Fruit fly (Drosophila melanogaster) whole organism, embryonic: Measurements from ENCODE around the gene Vajk1.

Experiments used
- CG13123 ChIP-seq: fragments of 200-800 bp; sonication (Bioruptor generic); optimal IDR thresholded peaks from 2 replicates; lab custom pipeline; 2016; ENCODE audit warnings: missing biosample characterization, missing genetic modification characterization
- CG5245 ChIP-seq: fragments of 200-800 bp; sonication (Bioruptor generic); optimal IDR thresholded peaks from 3 replicates; lab custom pipeline; 2016; ENCODE audit warnings: missing biosample characterization, missing genetic modification characterization
- CG7987 ChIP-seq: fragments of 200-800 bp; sonication (Bioruptor generic); optimal IDR thresholded peaks from 2 replicates; lab custom pipeline; 2018; ENCODE audit warnings: missing biosample characterization, mild to moderate bottlenecking, missing genetic modification characterization, moderate library complexity
- CG8924 ChIP-seq: fragments of 200-800 bp; optimal IDR thresholded peaks from 3 replicates; lab custom pipeline; 2019; ENCODE audit warnings: missing biosample characterization, mild to moderate bottlenecking, missing genetic modification characterization, moderate library complexity
- CG9437 ChIP-seq: fragments of 200-800 bp; sonication (Bioruptor generic); optimal IDR thresholded peaks from 2 replicates; lab custom pipeline; 2018; ENCODE audit warnings: missing biosample characterization, mild to moderate bottlenecking, missing genetic modification characterization
- Fer1 ChIP-seq: fragments of 200-800 bp; sonication (Bioruptor generic); optimal IDR thresholded peaks from 2 replicates; lab custom pipeline; 2017; ENCODE audit warnings: missing biosample characterization, mild to moderate bottlenecking, missing genetic modification characterization
- HLH54F ChIP-seq: fragments of 200-800 bp; sonication (Bioruptor generic); optimal IDR thresholded peaks from 3 replicates; lab custom pipeline; 2016; ENCODE audit warnings: missing biosample characterization, missing genetic modification characterization
- ac ChIP-seq: fragments of 200-800 bp; sonication (Bioruptor generic); optimal IDR thresholded peaks from 3 replicates; lab custom pipeline; 2017; ENCODE audit warnings: missing biosample characterization, mild to moderate bottlenecking, missing genetic modification characterization
- da ChIP-seq: fragments of 200-800 bp; sonication (Bioruptor generic); optimal IDR thresholded peaks from 2 replicates; lab custom pipeline; 2016; ENCODE audit warnings: missing biosample characterization, missing genetic modification characterization
- dysf ChIP-seq: fragments of 200-800 bp; sonication (Bioruptor generic); IDR thresholded peaks from 3 replicates; pipeline ENCODE4 v1.3.6; 2022; ENCODE audit warnings: missing biosample characterization, missing genetic modification characterization
- fd64A ChIP-seq: fragments of 200-800 bp; sonication (Bioruptor generic); optimal IDR thresholded peaks from 3 replicates; lab custom pipeline; 2018; ENCODE audit warnings: missing biosample characterization, mild to moderate bottlenecking, missing genetic modification characterization
- pros ChIP-seq: fragments of 200-800 bp; sonication (Bioruptor generic); optimal IDR thresholded peaks from 3 replicates; lab custom pipeline; 2019; ENCODE audit warnings: missing biosample characterization, mild to moderate bottlenecking, missing genetic modification characterization, moderate library complexity
- zen2 ChIP-seq: fragments of 200-800 bp; sonication (Bioruptor generic); IDR thresholded peaks from 3 replicates; pipeline ENCODE4 v1.3.6; 2022; ENCODE audit warnings: missing biosample characterization, missing genetic modification characterization; ENCODE audit not compliant: partially characterized antibody

DNA sequence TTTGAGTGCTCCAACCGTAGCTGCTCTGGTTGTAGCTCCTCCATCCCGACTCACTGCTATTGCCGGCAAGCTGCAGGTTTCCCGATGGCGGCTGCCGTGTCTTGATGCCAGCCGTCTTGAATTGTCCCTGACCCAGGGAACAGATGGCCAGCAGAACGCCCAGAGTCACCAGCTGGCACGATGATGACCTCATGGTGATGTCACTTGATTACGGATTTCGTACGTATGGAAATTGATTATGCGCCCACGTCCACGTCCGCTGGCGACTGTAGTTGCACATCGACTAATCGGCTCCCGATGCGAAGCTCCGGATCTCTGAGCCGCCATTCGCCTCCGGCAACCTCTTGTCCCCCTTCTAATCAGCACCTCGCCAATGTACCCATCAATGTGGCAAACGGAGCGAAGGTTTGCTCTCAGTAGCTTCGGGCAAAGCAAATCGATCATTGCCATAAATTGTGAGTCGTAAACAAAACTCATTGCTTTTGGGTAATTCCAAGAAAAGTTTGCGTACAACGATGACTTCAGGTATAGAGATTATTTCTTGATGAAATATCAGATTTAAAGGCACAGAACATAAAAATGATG is 43.5 kb upstream of the Vajk1 start, which contains the start of gene NimB2:
- TF ChIP-seq HLH54F (GFP tag; lab: Kevin White, UChicago) (no peak), da (no peak), fd64A (GFP tag; lab: Kevin White, UChicago) (no peak), pros (GFP tag; lab: Kevin White, UChicago) (no peak), ac (GFP tag; lab: Kevin White, UChicago) (no peak), CG7987 (GFP tag; lab: Kevin White, UChicago) (no peak), CG8924 (tag; lab: Kevin White, UChicago) (no peak), CG9437 (GFP tag; lab: Kevin White, UChicago) (no peak), CG13123 (GFP tag; lab: Kevin White, UChicago) (no peak), CG5245 (GFP tag; lab: Kevin White, UChicago) (no peak), zen2 (GFP tag; lab: Robert Waterston, UW) (no peak), dysf (GFP tag; lab: Robert Waterston, UW) (no peak), Fer1 (GFP tag; lab: Kevin White, UChicago) (no peak)
